Worm (Caenorhabditis elegans) whole organism, early embryonic: ENCODE data around the gene mes-2.

ENCODE experiments used
- B0310.2 ChIP-seq: sonication (generic microtip); optimal IDR thresholded peaks from 2 replicates; lab custom pipeline; 2016; ENCODE audit warnings: mild to moderate bottlenecking, missing genetic modification characterization, missing compliant biosample characterization
- F13C5.2 ChIP-seq: sonication (generic microtip); optimal IDR thresholded peaks from 2 replicates; lab custom pipeline; 2017; ENCODE audit warnings: mild to moderate bottlenecking, missing genetic modification characterization, inconsistent platforms, missing compliant biosample characterization
- aly-1 ChIP-seq: sonication (generic microtip); optimal IDR thresholded peaks from 2 replicates; lab custom pipeline; 2016; ENCODE audit warnings: missing genetic modification characterization, missing compliant biosample characterization
- ama-1 ChIP-seq: fragments of 150-350 bp; optimal IDR thresholded peaks from 2 replicates; lab custom pipeline; 2014
- ceh-13 ChIP-seq: fragments of 200-800 bp; sonication (Bioruptor generic); optimal IDR thresholded peaks from 2 replicates; lab custom pipeline; 2018; ENCODE audit warnings: mild to moderate bottlenecking, missing genetic modification characterization, missing compliant biosample characterization
- ceh-36 ChIP-seq: sonication (generic microtip); optimal IDR thresholded peaks from 2 replicates; lab custom pipeline; 2016; ENCODE audit warnings: missing genetic modification characterization, inconsistent platforms, missing compliant biosample characterization
- ets-7 ChIP-seq: sonication (generic microtip); optimal IDR thresholded peaks from 2 replicates; lab custom pipeline; 2016; ENCODE audit warnings: missing genotype, missing genetic modification characterization, missing compliant biosample characterization
- flt-1 ChIP-seq: fragments of 200-800 bp; sonication (Bioruptor generic); IDR thresholded peaks from 2 replicates; pipeline ENCODE4 v1.3.6; 2022; ENCODE audit warnings: missing genetic modification characterization, missing compliant biosample characterization
- hmbx-1 ChIP-seq: sonication (generic microtip); optimal IDR thresholded peaks from 2 replicates; lab custom pipeline; 2016; ENCODE audit warnings: mild to moderate bottlenecking, missing genetic modification characterization, missing compliant biosample characterization
- hmg-4 ChIP-seq: fragments of 200-800 bp; sonication (Bioruptor generic); optimal IDR thresholded peaks from 2 replicates; lab custom pipeline; 2018; ENCODE audit warnings: mild to moderate bottlenecking, missing genetic modification characterization, missing compliant biosample characterization
- hnd-1 ChIP-seq: sonication (generic microtip); optimal IDR thresholded peaks from 2 replicates; lab custom pipeline; 2016; ENCODE audit warnings: missing genetic modification characterization, missing compliant biosample characterization
- pes-1 ChIP-seq: fragments of 200-800 bp; sonication (Bioruptor generic); IDR thresholded peaks from 2 replicates; pipeline ENCODE4 v1.3.6; 2022; ENCODE audit warnings: missing genetic modification reagents, missing genetic modification characterization, missing compliant biosample characterization
- scrt-1 ChIP-seq: fragments of 200-800 bp; sonication (Bioruptor generic); IDR thresholded peaks from 2 replicates; pipeline ENCODE4 v1.3.6; 2022; ENCODE audit warnings: missing genetic modification characterization, missing compliant biosample characterization
- sea-1 ChIP-seq: fragments of 200-800 bp; sonication (Bioruptor generic); conservative IDR thresholded peaks from 2 replicates; pipeline ENCODE4 v1.3.6; 2022; ENCODE audit warnings: missing genetic modification characterization, missing compliant biosample characterization
- tbx-11 ChIP-seq: fragments of 200-800 bp; sonication (Bioruptor generic); IDR thresholded peaks from 2 replicates; pipeline ENCODE4 v1.3.6; 2022; ENCODE audit warnings: missing genetic modification characterization, missing compliant biosample characterization
- tbx-37 ChIP-seq: fragments of 200-800 bp; sonication (Bioruptor generic); conservative IDR thresholded peaks from 2 replicates; pipeline ENCODE4 v1.3.6; 2022; ENCODE audit warnings: missing genetic modification reagents, missing genetic modification characterization, missing compliant biosample characterization
- tra-4 ChIP-seq: sonication (generic microtip); optimal IDR thresholded peaks from 2 replicates; lab custom pipeline; 2017; ENCODE audit warnings: missing genetic modification characterization, missing compliant biosample characterization

Gene mes-2

ce11 chrII:14360675-14361074, 23.1 kb upstream of the mes-2 start:
- TF ChIP-seq hnd-1 (tag; lab: Kevin White, UChicago), result no peak
- no peak for TF ChIP-seq F13C5.2 (tag; lab: Kevin White, UChicago)
- no peak for TF ChIP-seq tra-4
- no peak for TF ChIP-seq scrt-1 (GFP tag; lab: Robert Waterston, UW)
- TF ChIP-seq aly-1, result no peak
- no peak for TF ChIP-seq tbx-11 (GFP tag; lab: Robert Waterston, UW)
- no peak for TF ChIP-seq pes-1 (GFP tag; lab: Robert Waterston, UW)
- TF ChIP-seq ama-1 (lab: Kevin White, UChicago), result no peak
- TF ChIP-seq ceh-13 (GFP tag; lab: Kevin White, UChicago), result no peak
- no peak for TF ChIP-seq ceh-36 (tag; lab: Kevin White, UChicago)

ce11 chrII:14361719-14362118, 22.1 kb upstream of the mes-2 start, which contains the start of gene tebp-1:
tebp-1 (plus strand) TSS chrII:14362019.
- TF ChIP-seq B0310.2 (tag; lab: Kevin White, UChicago) (no peak), hmbx-1 (tag; lab: Kevin White, UChicago) (no peak), ets-7 (tag; lab: Kevin White, UChicago) (no peak), hmg-4 (GFP tag; lab: Kevin White, UChicago) (no peak)

- no peak for TF ChIP-seq tbx-11 (GFP tag; lab: Robert Waterston, UW)
- no peak for TF ChIP-seq hmg-4 (GFP tag; lab: Kevin White, UChicago)
- no peak for TF ChIP-seq aly-1
- TF ChIP-seq ceh-36 (tag; lab: Kevin White, UChicago), result no peak
- TF ChIP-seq F13C5.2 (tag; lab: Kevin White, UChicago), result no peak
- TF ChIP-seq hnd-1 (tag; lab: Kevin White, UChicago), result no peak
- no peak for TF ChIP-seq pes-1 (GFP tag; lab: Robert Waterston, UW)
- TF ChIP-seq ama-1 (lab: Kevin White, UChicago), result no peak
- no peak for TF ChIP-seq scrt-1 (GFP tag; lab: Robert Waterston, UW)
- no peak for TF ChIP-seq hmbx-1 (tag; lab: Kevin White, UChicago)
- TF ChIP-seq ceh-13 (GFP tag; lab: Kevin White, UChicago), result no peak
These were observed 18.5 kb upstream of the mes-2 start, which contains the start of gene imb-2 for ce11 chrII:14365182-14365751. imb-2 (plus strand) TSS chrII:14365701.

- TF ChIP-seq scrt-1 (GFP tag; lab: Robert Waterston, UW) (no peak), tbx-11 (GFP tag; lab: Robert Waterston, UW) (no peak), ceh-36 (tag; lab: Kevin White, UChicago) (peak; percentile 72), tbx-37 (GFP tag; lab: Robert Waterston, UW) (no peak), hmg-4 (GFP tag; lab: Kevin White, UChicago) (no peak), aly-1 (no peak), sea-1 (no peak), hmbx-1 (tag; lab: Kevin White, UChicago) (no peak), B0310.2 (tag; lab: Kevin White, UChicago) (no peak), pes-1 (GFP tag; lab: Robert Waterston, UW) (0 out of 2 replicates have a peak, but pooled peaks have one; percentile 18)
These were observed 9.2 kb upstream of the mes-2 start for ce11 chrII:14374594-14374993.

ce11 chrII:14377796-14378195, 6.0 kb upstream of the mes-2 start, which contains the start of gene acr-20:
acr-20 (minus strand) TSS chrII:14377896.
- TF ChIP-seq hmg-4 (GFP tag; lab: Kevin White, UChicago) (no peak), tra-4 (no peak), ets-7 (tag; lab: Kevin White, UChicago) (no peak), flt-1 (no peak), ceh-36 (tag; lab: Kevin White, UChicago) (no peak), B0310.2 (tag; lab: Kevin White, UChicago) (no peak), ama-1 (lab: Kevin White, UChicago) (no peak), tbx-37 (GFP tag; lab: Robert Waterston, UW) (no peak), pes-1 (GFP tag; lab: Robert Waterston, UW) (no peak), F13C5.2 (tag; lab: Kevin White, UChicago) (no peak), tbx-11 (GFP tag; lab: Robert Waterston, UW) (no peak), scrt-1 (GFP tag; lab: Robert Waterston, UW) (no peak), sea-1 (no peak), hnd-1 (tag; lab: Kevin White, UChicago) (no peak), hmbx-1 (tag; lab: Kevin White, UChicago) (no peak), aly-1 (no peak), ceh-13 (GFP tag; lab: Kevin White, UChicago) (no peak)

ce11 chrII:14380778-14381177, 3.0 kb upstream of the mes-2 start:
- TF ChIP-seq ama-1 (lab: Kevin White, UChicago) (no peak), scrt-1 (GFP tag; lab: Robert Waterston, UW) (no peak), tbx-37 (GFP tag; lab: Robert Waterston, UW) (no peak), ceh-13 (GFP tag; lab: Kevin White, UChicago) (no peak), tra-4 (no peak), ceh-36 (tag; lab: Kevin White, UChicago) (no peak), ets-7 (tag; lab: Kevin White, UChicago) (no peak), sea-1 (no peak), flt-1 (no peak), aly-1 (no peak), tbx-11 (GFP tag; lab: Robert Waterston, UW) (no peak), B0310.2 (tag; lab: Kevin White, UChicago) (no peak), hmbx-1 (tag; lab: Kevin White, UChicago) (no peak), F13C5.2 (tag; lab: Kevin White, UChicago) (no peak), pes-1 (GFP tag; lab: Robert Waterston, UW) (no peak), hnd-1 (tag; lab: Kevin White, UChicago) (no peak), hmg-4 (GFP tag; lab: Kevin White, UChicago) (no peak)

ce11 chrII:14381450-14381849, 2.3 kb upstream of the mes-2 start, which contains the start of gene sdz-26:
sdz-26 (plus strand) TSS chrII:14381750.
- TF ChIP-seq pes-1 (GFP tag; lab: Robert Waterston, UW) (no peak), ets-7 (tag; lab: Kevin White, UChicago) (no peak), tbx-11 (GFP tag; lab: Robert Waterston, UW) (no peak), B0310.2 (tag; lab: Kevin White, UChicago) (no peak), F13C5.2 (tag; lab: Kevin White, UChicago) (no peak), tra-4 (no peak), tbx-37 (GFP tag; lab: Robert Waterston, UW) (no peak)
